Worm (Caenorhabditis elegans) whole organism, late embryonic: ENCODE data around the gene nep-6.

Source experiments
- ama-1 ChIP-seq: fragments of 150-350 bp; optimal IDR thresholded peaks from 2 replicates; lab custom pipeline; 2014
- che-1 ChIP-seq: sonication (generic microtip); optimal IDR thresholded peaks from 2 replicates; lab custom pipeline; 2016; ENCODE audit warnings: mild to moderate bottlenecking, missing genetic modification characterization, missing compliant biosample characterization
- ets-4 ChIP-seq: sonication (generic microtip); optimal IDR thresholded peaks from 2 replicates; lab custom pipeline; 2016; ENCODE audit warnings: missing genetic modification characterization, missing compliant biosample characterization
- hlh-15 ChIP-seq: sonication (generic microtip); optimal IDR thresholded peaks from 2 replicates; lab custom pipeline; 2016; ENCODE audit warnings: missing genetic modification characterization, missing compliant biosample characterization
- pha-4 ChIP-seq: fragments of 150-350 bp; optimal IDR thresholded peaks from 2 replicates; lab custom pipeline; 2018; ENCODE audit warnings: missing biosample characterization, missing genetic modification reagents, missing genetic modification characterization

DNA sequence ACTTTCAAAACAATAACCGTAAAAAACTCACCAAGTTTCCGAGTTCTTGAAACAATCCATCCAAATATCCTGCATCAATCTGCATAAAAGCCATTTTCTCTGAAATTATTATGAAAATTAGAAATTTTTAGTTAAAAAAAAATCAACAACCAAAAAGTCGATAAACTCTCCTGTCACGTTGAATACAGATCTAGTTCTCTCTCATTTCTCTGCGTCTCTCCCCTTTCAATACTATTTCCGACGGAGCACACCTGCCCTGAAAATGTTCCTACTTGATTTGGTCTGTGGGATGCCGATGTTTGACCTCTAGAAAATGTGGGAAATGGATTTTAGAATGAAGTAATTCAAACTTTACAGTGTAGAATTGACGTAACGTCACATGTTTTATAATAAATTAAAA, 29.1 kb upstream of the nep-6 start, which contains the start of gene T06D4.6:
- TF ChIP-seq pha-4 (tag; lab: Kevin White, UChicago) (no peak), che-1 (no peak), ets-4 (tag; lab: Kevin White, UChicago) (no peak), ama-1 (lab: Kevin White, UChicago) (no peak), hlh-15 (tag; lab: Kevin White, UChicago) (no peak)
